Worm (Caenorhabditis elegans) whole organism, young adult: Measurements from ENCODE around the gene Y6G8.2.

Experiments
- B0261.1 ChIP-seq: sonication (generic microtip); optimal IDR thresholded peaks from 2 replicates; lab custom pipeline; 2016; ENCODE audit warnings: mild to moderate bottlenecking, missing genetic modification characterization, moderate library complexity, missing compliant biosample characterization
- D2030.7 ChIP-seq: fragments of 200-800 bp; sonication (Bioruptor generic); IDR thresholded peaks from 2 replicates; pipeline ENCODE4 v1.3.6; 2022; ENCODE audit warnings: missing genetic modification reagents, missing genetic modification characterization, missing compliant biosample characterization
- F10E7.11 ChIP-seq: sonication (generic microtip); optimal IDR thresholded peaks from 2 replicates; lab custom pipeline; 2017; ENCODE audit warnings: mild to moderate bottlenecking, missing genetic modification characterization, moderate library complexity, missing compliant biosample characterization
- F39B2.1 ChIP-seq: fragments of 200-800 bp; sonication (Bioruptor generic); IDR thresholded peaks from 2 replicates; pipeline ENCODE4 v1.3.6; 2022; ENCODE audit warnings: missing genetic modification reagents, missing genetic modification characterization, missing compliant biosample characterization
- F55B11.4 ChIP-seq: sonication (generic microtip); optimal IDR thresholded peaks from 2 replicates; lab custom pipeline; 2016; ENCODE audit warnings: missing compliant biosample characterization, missing genetic modification characterization, borderline replicate concordance; ENCODE audit not compliant: insufficient read depth
- F57A8.1 ChIP-seq: fragments of 200-800 bp; sonication (Bioruptor generic); optimal IDR thresholded peaks from 2 replicates; lab custom pipeline; 2018; ENCODE audit warnings: mild to moderate bottlenecking, missing genetic modification characterization, moderate library complexity, missing compliant biosample characterization
- T07F8.4 ChIP-seq: sonication (generic microtip); optimal IDR thresholded peaks from 2 replicates; lab custom pipeline; 2016; ENCODE audit warnings: mild to moderate bottlenecking, missing genetic modification characterization, moderate library complexity, missing compliant biosample characterization
- Y56A3A.18 ChIP-seq: fragments of 200-800 bp; sonication (Bioruptor generic); IDR thresholded peaks from 2 replicates; pipeline ENCODE4 v1.3.6; 2022; ENCODE audit warnings: missing genetic modification reagents, missing genetic modification characterization, missing compliant biosample characterization
- ZK185.1 ChIP-seq: sonication (generic microtip); optimal IDR thresholded peaks from 2 replicates; lab custom pipeline; 2016; ENCODE audit warnings: mild to moderate bottlenecking, missing genetic modification characterization, missing compliant biosample characterization; ENCODE audit not compliant: poor library complexity, severe bottlenecking
- akir-1 ChIP-seq: fragments of 200-800 bp; sonication (Bioruptor generic); optimal IDR thresholded peaks from 2 replicates; lab custom pipeline; 2018; ENCODE audit warnings: mild to moderate bottlenecking, missing genetic modification characterization, moderate library complexity, missing compliant biosample characterization
- aptf-2 ChIP-seq: fragments of 200-800 bp; sonication (Bioruptor generic); conservative IDR thresholded peaks from 2 replicates; pipeline ENCODE4 v1.3.6; 2022; ENCODE audit warnings: missing genetic modification reagents, missing genetic modification characterization, missing compliant biosample characterization
- atf-7 ChIP-seq: sonication (generic microtip); optimal IDR thresholded peaks from 2 replicates; lab custom pipeline; 2017; ENCODE audit warnings: mild to moderate bottlenecking, missing genetic modification characterization, missing compliant biosample characterization
- athp-1 ChIP-seq: sonication (generic microtip); optimal IDR thresholded peaks from 2 replicates; lab custom pipeline; 2017; ENCODE audit warnings: mild to moderate bottlenecking, missing genetic modification characterization, missing compliant biosample characterization
- ccch-3 ChIP-seq: fragments of 200-800 bp; sonication (Bioruptor generic); optimal IDR thresholded peaks from 2 replicates; lab custom pipeline; 2018; ENCODE audit warnings: mild to moderate bottlenecking, missing genetic modification characterization, missing compliant biosample characterization
- cebp-2 ChIP-seq: fragments of 200-800 bp; sonication (Bioruptor generic); IDR thresholded peaks from 2 replicates; pipeline ENCODE4 v1.3.6; 2022; ENCODE audit warnings: missing genetic modification characterization, missing compliant biosample characterization
- efl-1 ChIP-seq: fragments of 150-350 bp; optimal IDR thresholded peaks from 2 replicates; lab custom pipeline; 2014; ENCODE audit warnings: missing biosample characterization, missing genetic modification reagents, missing genetic modification characterization
- egl-44 ChIP-seq: fragments of 200-800 bp; sonication (Bioruptor generic); IDR thresholded peaks from 2 replicates; pipeline ENCODE4 v1.3.6; 2022; ENCODE audit warnings: missing genetic modification reagents, missing genetic modification characterization, missing compliant biosample characterization
- egrh-3 ChIP-seq: fragments of 200-800 bp; sonication (Bioruptor generic); IDR thresholded peaks from 2 replicates; pipeline ENCODE4 v1.3.6; 2022; ENCODE audit warnings: missing genetic modification reagents, missing genetic modification characterization, missing compliant biosample characterization
- ekl-4 ChIP-seq: fragments of 200-800 bp; sonication (Bioruptor generic); IDR thresholded peaks from 2 replicates; pipeline ENCODE4 v1.3.6; 2022; ENCODE audit warnings: missing genetic modification reagents, missing genetic modification characterization, missing compliant biosample characterization
- gei-17 ChIP-seq: fragments of 200-800 bp; sonication (Bioruptor generic); optimal IDR thresholded peaks from 2 replicates; lab custom pipeline; 2018; ENCODE audit warnings: mild to moderate bottlenecking, missing genetic modification characterization, missing compliant biosample characterization
- him-1 ChIP-seq: sonication (generic microtip); optimal IDR thresholded peaks from 2 replicates; lab custom pipeline; 2016; ENCODE audit warnings: missing genotype, missing genetic modification reagents, missing genetic modification characterization, missing compliant biosample characterization
- hlh-26 ChIP-seq: fragments of 200-800 bp; sonication (Bioruptor generic); conservative IDR thresholded peaks from 2 replicates; pipeline ENCODE4 v1.3.6; 2022; ENCODE audit warnings: missing genetic modification reagents, missing genetic modification characterization, missing compliant biosample characterization
- hsf-1 ChIP-seq: fragments of 200-800 bp; sonication (Bioruptor generic); IDR thresholded peaks from 2 replicates; pipeline ENCODE4 v1.3.6; 2022; ENCODE audit warnings: missing genetic modification reagents, missing genetic modification characterization, missing compliant biosample characterization
- lin-26 ChIP-seq: fragments of 200-800 bp; sonication (Bioruptor generic); IDR thresholded peaks from 2 replicates; pipeline ENCODE4 v1.3.6; 2022; ENCODE audit warnings: missing genetic modification reagents, missing genetic modification characterization, missing compliant biosample characterization
- madf-8 ChIP-seq: fragments of 200-800 bp; sonication (Bioruptor generic); conservative IDR thresholded peaks from 2 replicates; pipeline ENCODE4 v1.3.6; 2022; ENCODE audit warnings: missing genetic modification reagents, missing genetic modification characterization, missing compliant biosample characterization
- mcd-1 ChIP-seq: fragments of 200-800 bp; sonication (Bioruptor generic); IDR thresholded peaks from 2 replicates; pipeline ENCODE4 v1.3.6; 2022; ENCODE audit warnings: missing genetic modification reagents, missing genetic modification characterization, missing compliant biosample characterization
- mel-28 ChIP-seq: sonication (generic microtip); optimal IDR thresholded peaks from 2 replicates; lab custom pipeline; 2016; ENCODE audit warnings: borderline replicate concordance, mild to moderate bottlenecking, missing genetic modification characterization, missing compliant biosample characterization
- nfyb-1 ChIP-seq: fragments of 200-800 bp; sonication (Bioruptor generic); IDR thresholded peaks from 2 replicates; pipeline ENCODE4 v1.3.6; 2022; ENCODE audit warnings: missing genetic modification reagents, missing genetic modification characterization, missing compliant biosample characterization
- nhr-27 ChIP-seq: fragments of 200-800 bp; sonication (Bioruptor generic); optimal IDR thresholded peaks from 2 replicates; lab custom pipeline; 2018; ENCODE audit warnings: mild to moderate bottlenecking, missing genetic modification characterization, moderate library complexity, missing compliant biosample characterization
- nhr-90 ChIP-seq: sonication (generic microtip); optimal IDR thresholded peaks from 2 replicates; lab custom pipeline; 2016; ENCODE audit warnings: missing genotype, mild to moderate bottlenecking, missing genetic modification characterization, missing compliant biosample characterization
- rec-8 ChIP-seq, 2 experiments: sonication (generic microtip); optimal IDR thresholded peaks; 2 replicates each; lab custom pipeline; 2016; ENCODE audit warnings: mild to moderate bottlenecking in 2 of 2, missing genetic modification characterization in 2 of 2, missing genetic modification reagents in 2 of 2, missing genotype in 2 of 2, missing biosample characterization in 1 of 2, missing compliant biosample characterization in 1 of 2, moderate library complexity in 1 of 2
- repo-1 ChIP-seq: sonication (generic microtip); optimal IDR thresholded peaks from 2 replicates; lab custom pipeline; 2017; ENCODE audit warnings: mild to moderate bottlenecking, missing genetic modification characterization, missing compliant biosample characterization
- sea-2 ChIP-seq: fragments of 200-800 bp; sonication (Bioruptor generic); IDR thresholded peaks from 2 replicates; pipeline ENCODE4 v1.3.6; 2022; ENCODE audit warnings: missing genetic modification characterization, missing compliant biosample characterization
- snpc-1.3 ChIP-seq: sonication (generic microtip); optimal IDR thresholded peaks from 2 replicates; lab custom pipeline; 2017; ENCODE audit warnings: missing genetic modification characterization, mild to moderate bottlenecking, missing compliant biosample characterization, antibody characterized with exemption, moderate library complexity, missing genotype, missing genetic modification reagents; ENCODE audit not compliant: insufficient read depth
- snpc-3.4 ChIP-seq: sonication (generic microtip); optimal IDR thresholded peaks from 2 replicates; lab custom pipeline; 2017; ENCODE audit warnings: missing genetic modification characterization, mild to moderate bottlenecking, missing compliant biosample characterization, antibody characterized with exemption, moderate library complexity, missing genotype, missing genetic modification reagents
- tbp1 ChIP-seq: fragments of 200-800 bp; sonication (Bioruptor generic); optimal IDR thresholded peaks from 2 replicates; lab custom pipeline; 2018; ENCODE audit warnings: mild to moderate bottlenecking, missing genetic modification characterization, missing compliant biosample characterization
- unc-62 ChIP-seq: fragments of 150-350 bp; optimal IDR thresholded peaks from 2 replicates; lab custom pipeline; 2014; ENCODE audit warnings: missing biosample characterization, missing genetic modification reagents, missing genetic modification characterization
- ztf-28 ChIP-seq: fragments of 200-800 bp; sonication (Bioruptor generic); IDR thresholded peaks from 2 replicates; pipeline ENCODE4 v1.3.6; 2022; ENCODE audit warnings: missing genetic modification reagents, missing genetic modification characterization, missing compliant biosample characterization
- ztf-3 ChIP-seq: fragments of 200-800 bp; sonication (Bioruptor generic); optimal IDR thresholded peaks from 2 replicates; lab custom pipeline; 2018; ENCODE audit warnings: mild to moderate bottlenecking, missing genetic modification characterization, missing compliant biosample characterization
- ztf-6 ChIP-seq: fragments of 200-800 bp; sonication (Bioruptor generic); IDR thresholded peaks from 2 replicates; pipeline ENCODE4 v1.3.6; 2022; ENCODE audit warnings: missing genetic modification reagents, missing genetic modification characterization, missing compliant biosample characterization

The Y6G8.2 gene

ce11 chrV:17566850-17567249, 31.9 kb downstream of the Y6G8.2 start, which contains the start of gene C38D9.2:
Gene C38D9.2, plus strand, starts transcription at chrV:17567150.
- TF ChIP-seq efl-1 (no peak), B0261.1 (no peak), T07F8.4 (tag; lab: Kevin White, UChicago) (no peak), Y56A3A.18 (GFP tag; lab: Robert Waterston, UW) (no peak)

- TF ChIP-seq athp-1 (no peak), egl-44 (no peak), rec-8 (tag; optimal IDR thresholded peaks at IDR 0.05; lab: Kevin White, UChicago) (no peak), hsf-1 (GFP tag; lab: Robert Waterston, UW) (no peak), mcd-1 (GFP tag; lab: Robert Waterston, UW) (no peak), D2030.7 (GFP tag; lab: Robert Waterston, UW) (no peak), sea-2 (no peak), unc-62 (GFP tag; lab: Kevin White, UChicago) (no peak), him-1 (tag; lab: Kevin White, UChicago) (no peak), ztf-6 (GFP tag; lab: Robert Waterston, UW) (no peak), ztf-3 (GFP tag; lab: Kevin White, UChicago) (no peak)
Observed at ce11 chrV:17565903-17566302, 32.9 kb downstream of the Y6G8.2 start, which contains the start of gene fbxa-171. Gene fbxa-171, minus strand, starts transcription at chrV:17566003.

ce11 chrV:17558946-17559345, 39.8 kb downstream of the Y6G8.2 start, which contains the start of gene fbxa-172:
Gene fbxa-172, plus strand, starts transcription at chrV:17559246.
- TF ChIP-seq F55B11.4 (tag; lab: Kevin White, UChicago) (no peak), snpc-1.3 (no peak), lin-26 (GFP tag; lab: Robert Waterston, UW) (no peak), unc-62 (GFP tag; lab: Kevin White, UChicago) (no peak), hlh-26 (GFP tag; lab: Robert Waterston, UW) (no peak), madf-8 (GFP tag; lab: Robert Waterston, UW) (no peak), F10E7.11 (tag; lab: Kevin White, UChicago) (no peak), ztf-28 (GFP tag; lab: Robert Waterston, UW) (no peak), repo-1 (no peak), him-1 (tag; lab: Kevin White, UChicago) (no peak), rec-8 (tag; optimal IDR thresholded peaks at IDR 0.05; lab: Kevin White, UChicago) (no peak), egrh-3 (GFP tag; lab: Robert Waterston, UW) (no peak), nhr-27 (tag; lab: Kevin White, UChicago) (no peak), snpc-3.4 (tag; lab: Kevin White, UChicago) (no peak), akir-1 (no peak), efl-1 (no peak), tbp1 (no peak)

- TF ChIP-seq ccch-3 (GFP tag; lab: Kevin White, UChicago) (no peak), F39B2.1 (GFP tag; lab: Robert Waterston, UW) (no peak), aptf-2 (GFP tag; lab: Robert Waterston, UW) (no peak), F55B11.4 (tag; lab: Kevin White, UChicago) (no peak), atf-7 (tag; lab: Kevin White, UChicago) (no peak), mel-28 (tag; lab: Kevin White, UChicago) (no peak), ekl-4 (GFP tag; lab: Robert Waterston, UW) (no peak), ZK185.1 (tag; lab: Kevin White, UChicago) (no peak), F57A8.1 (GFP tag; lab: Kevin White, UChicago) (no peak), gei-17 (GFP tag; lab: Kevin White, UChicago) (no peak), snpc-3.4 (tag; lab: Kevin White, UChicago) (no peak), nhr-90 (no peak), cebp-2 (GFP tag; lab: Robert Waterston, UW) (no peak), nfyb-1 (GFP tag; lab: Robert Waterston, UW) (no peak), hsf-1 (GFP tag; lab: Robert Waterston, UW) (no peak)
Observed at ce11 chrV:17558377-17558776, 40.4 kb downstream of the Y6G8.2 start, which contains the start of gene fbxa-174. Gene fbxa-174, minus strand, starts transcription at chrV:17558477.
